Worm (Caenorhabditis elegans): ENCODE results near the gene C54D10.9.

DNA sequence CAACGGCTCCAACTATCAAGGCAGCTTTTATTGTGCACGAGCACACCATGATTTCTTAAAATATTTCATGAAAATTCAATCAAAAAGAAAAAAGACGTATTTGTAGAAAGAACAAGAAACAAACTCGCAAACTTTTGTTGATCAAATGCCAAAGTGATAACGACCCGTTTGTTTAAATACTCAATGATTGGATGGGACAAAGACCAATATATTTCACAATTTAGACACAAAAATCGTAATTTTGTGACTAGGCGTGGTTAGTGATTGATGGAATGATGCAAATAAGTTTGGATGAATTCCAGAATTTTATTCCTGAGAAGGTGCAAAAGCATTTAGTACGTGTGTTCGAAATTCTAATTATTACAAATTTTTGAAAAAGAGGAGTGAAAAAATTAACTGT, 31.3 kb upstream of the C54D10.9 start, which contains the start of gene cdr-2:
- no peak for TF ChIP-seq pha-4 (tag; optimal IDR thresholded peaks at IDR 0.05)
- TF ChIP-seq unc-62 (GFP tag; optimal IDR thresholded peaks at IDR 0.05), result no peak
- no peak for TF ChIP-seq tbx-8 (GFP tag; optimal IDR thresholded peaks at IDR 0.05)
- no peak for TF ChIP-seq elt-3 (tag; optimal IDR thresholded peaks at IDR 0.05)
- no peak for TF ChIP-seq ces-1 (GFP tag; optimal IDR thresholded peaks at IDR 0.05)
